Fruit fly (Drosophila melanogaster): ENCODE measurements around the gene Leash.

- no peak for TF ChIP-seq CG8478 (optimal IDR thresholded peaks at IDR 0.05)
- TF ChIP-seq CTCF (optimal IDR thresholded peaks at IDR 0.05), result peak; percentile 42 to 44
Observed at dm6 chr3R:10868427-10868962, 16.8 kb upstream of the Leash start, which contains the start of the genes SelR and Tsp86D.
